Worm (Caenorhabditis elegans) whole organism, mixed stage, embryonic: Measurements from ENCODE around the gene F41C3.11.

Experiments
- blmp-1 ChIP-seq: fragments of 150-350 bp; optimal IDR thresholded peaks from 2 replicates; lab custom pipeline; 2014; ENCODE audit warnings: missing biosample characterization, missing genetic modification characterization
- ces-1 ChIP-seq: fragments of 150-350 bp; optimal IDR thresholded peaks from 2 replicates; lab custom pipeline; 2014; ENCODE audit warnings: missing biosample characterization, missing genetic modification reagents, missing genetic modification characterization
- drap-1 ChIP-seq: fragments of 200-800 bp; sonication (Bioruptor generic); optimal IDR thresholded peaks from 3 replicates; lab custom pipeline; 2018; ENCODE audit warnings: mild to moderate bottlenecking, missing genetic modification characterization, missing compliant biosample characterization
- elt-1 ChIP-seq: sonication (generic microtip); optimal IDR thresholded peaks from 2 replicates; lab custom pipeline; 2017; ENCODE audit warnings: missing genetic modification characterization, mild to moderate bottlenecking, missing compliant biosample characterization, antibody characterized with exemption, moderate library complexity, borderline replicate concordance; ENCODE audit not compliant: insufficient read depth
- lin-13 ChIP-seq: fragments of 150-350 bp; optimal IDR thresholded peaks from 2 replicates; lab custom pipeline; 2014; ENCODE audit warnings: missing biosample characterization, missing genetic modification characterization
- lin-32 ChIP-seq: fragments of 200-800 bp; sonication (Bioruptor generic); optimal IDR thresholded peaks from 2 replicates; lab custom pipeline; 2018; ENCODE audit warnings: mild to moderate bottlenecking, missing genetic modification characterization, missing compliant biosample characterization
- lsy-2 ChIP-seq: fragments of 150-350 bp; optimal IDR thresholded peaks from 2 replicates; lab custom pipeline; 2014; ENCODE audit warnings: missing biosample characterization, missing genetic modification characterization
- mab-5 ChIP-seq: fragments of 150-350 bp; optimal IDR thresholded peaks from 2 replicates; lab custom pipeline; 2014; ENCODE audit warnings: missing biosample characterization, missing genetic modification characterization
- mep-1 ChIP-seq: fragments of 150-350 bp; optimal IDR thresholded peaks from 2 replicates; lab custom pipeline; 2017; ENCODE audit warnings: missing biosample characterization, missing genetic modification reagents, missing genetic modification characterization, inconsistent platforms
- nhr-12 ChIP-seq: fragments of 150-350 bp; optimal IDR thresholded peaks from 2 replicates; lab custom pipeline; 2014; ENCODE audit warnings: missing biosample characterization, missing genetic modification characterization
- nhr-28 ChIP-seq: fragments of 150-350 bp; optimal IDR thresholded peaks from 2 replicates; lab custom pipeline; 2014; ENCODE audit warnings: missing biosample characterization, missing genetic modification characterization
- pha-4 ChIP-seq: fragments of 150-350 bp; optimal IDR thresholded peaks from 2 replicates; lab custom pipeline; 2018; ENCODE audit warnings: missing biosample characterization, missing genetic modification reagents, missing genetic modification characterization
- unc-62 ChIP-seq: fragments of 150-350 bp; optimal IDR thresholded peaks from 2 replicates; lab custom pipeline; 2014; ENCODE audit warnings: missing biosample characterization, missing genetic modification reagents, missing genetic modification characterization
- ztf-11 ChIP-seq: fragments of 150-350 bp; optimal IDR thresholded peaks from 2 replicates; lab custom pipeline; 2014; ENCODE audit warnings: missing biosample characterization, missing genetic modification characterization

DNA sequence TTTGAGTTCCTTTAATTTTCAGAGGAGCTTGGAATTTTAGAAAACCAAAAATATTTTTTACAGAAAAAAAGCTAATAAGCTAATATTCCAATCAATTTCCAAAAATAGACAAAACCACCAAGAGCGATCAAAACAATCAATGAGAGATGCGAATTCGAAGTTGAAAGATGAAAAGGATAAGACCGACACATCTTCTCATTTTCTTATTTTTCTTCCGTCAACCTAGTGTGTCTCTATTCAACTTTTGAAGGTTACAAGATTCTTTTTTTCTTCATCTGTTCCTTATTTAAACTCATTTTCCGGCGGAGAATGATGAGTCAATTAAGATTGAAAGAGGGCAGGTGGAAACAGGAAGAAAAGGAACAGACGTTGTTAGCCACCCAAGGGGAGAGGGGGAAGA, 33.9 kb upstream of the F41C3.11 start:
- TF ChIP-seq elt-1 (tag; lab: Kevin White, UChicago) = no peak
- no peak for TF ChIP-seq nhr-28 (tag; lab: Kevin White, UChicago)
- TF ChIP-seq lin-13 (tag; lab: Kevin White, UChicago) = no peak
- no peak for TF ChIP-seq ztf-11
- TF ChIP-seq nhr-12 (tag; lab: Kevin White, UChicago) = no peak
- no peak for TF ChIP-seq ces-1
- no peak for TF ChIP-seq pha-4 (tag; lab: Kevin White, UChicago)
- no peak for TF ChIP-seq unc-62 (GFP tag; lab: Kevin White, UChicago)
- TF ChIP-seq lin-32 (GFP tag; lab: Kevin White, UChicago) = no peak
- TF ChIP-seq mab-5 (tag; lab: Kevin White, UChicago) = no peak
- no peak for TF ChIP-seq drap-1 (GFP tag; lab: Kevin White, UChicago)
- TF ChIP-seq lsy-2 (tag; lab: Kevin White, UChicago) = no peak
- no peak for TF ChIP-seq blmp-1 (tag; lab: Kevin White, UChicago)
- TF ChIP-seq mep-1 (tag; lab: Kevin White, UChicago) = no peak
